Worm (Caenorhabditis elegans): ENCODE measurements around the gene F44E2.3.

ce11 chrIII:8847722-8848121 is 18.6 kb upstream of the F44E2.3 start:
- TF ChIP-seq fax-1 (tag; optimal IDR thresholded peaks at IDR 0.05) (no peak), elt-2 (tag; optimal IDR thresholded peaks at IDR 0.05) (no peak)
